Worm (Caenorhabditis elegans) whole organism, L2 larva: ENCODE measurements around the gene cutl-22.

Experiments
- C34F6.9 ChIP-seq: fragments of 150-350 bp; optimal IDR thresholded peaks from 2 replicates; lab custom pipeline; 2014; ENCODE audit warnings: missing biosample characterization, missing genetic modification characterization
- R02D3.7 ChIP-seq: fragments of 150-350 bp; optimal IDR thresholded peaks from 2 replicates; lab custom pipeline; 2014; ENCODE audit warnings: missing biosample characterization, missing genetic modification characterization
- Y55F3AM.14 ChIP-seq: fragments of 200-800 bp; sonication (Bioruptor generic); optimal IDR thresholded peaks from 2 replicates; lab custom pipeline; 2018; ENCODE audit warnings: mild to moderate bottlenecking, missing genetic modification characterization, missing compliant biosample characterization
- ZK546.5 ChIP-seq: sonication (generic microtip); optimal IDR thresholded peaks from 2 replicates; lab custom pipeline; 2017; ENCODE audit warnings: missing biosample characterization, missing genetic modification characterization
- alr-1 ChIP-seq: fragments of 150-350 bp; optimal IDR thresholded peaks from 2 replicates; lab custom pipeline; 2014; ENCODE audit warnings: missing biosample characterization, missing genetic modification characterization
- ama-1 ChIP-seq: fragments of 150-350 bp; optimal IDR thresholded peaks from 2 replicates; lab custom pipeline; 2018; ENCODE audit warnings: inconsistent platforms
- blmp-1 ChIP-seq: sonication (generic microtip); optimal IDR thresholded peaks from 2 replicates; lab custom pipeline; 2017; ENCODE audit warnings: missing genetic modification characterization, mild to moderate bottlenecking, missing compliant biosample characterization, antibody characterized with exemption, moderate library complexity; ENCODE audit not compliant: insufficient read depth
- ceh-82 ChIP-seq: fragments of 150-350 bp; optimal IDR thresholded peaks from 2 replicates; lab custom pipeline; 2014; ENCODE audit warnings: missing biosample characterization, missing genetic modification characterization
- crh-2 ChIP-seq: sonication (generic microtip); optimal IDR thresholded peaks from 2 replicates; lab custom pipeline; 2017; ENCODE audit warnings: missing biosample characterization, missing genetic modification characterization
- egl-27 ChIP-seq: sonication (generic microtip); optimal IDR thresholded peaks from 3 replicates; lab custom pipeline; 2017; ENCODE audit warnings: missing biosample characterization, missing genetic modification reagents, missing genetic modification characterization
- elt-1 ChIP-seq: fragments of 150-350 bp; optimal IDR thresholded peaks from 2 replicates; lab custom pipeline; 2014; ENCODE audit warnings: missing biosample characterization, missing genetic modification characterization
- elt-3 ChIP-seq: sonication (generic microtip); optimal IDR thresholded peaks from 2 replicates; lab custom pipeline; 2017; ENCODE audit warnings: missing biosample characterization, missing genetic modification characterization
- fos-1 ChIP-seq: fragments of 150-350 bp; optimal IDR thresholded peaks from 2 replicates; lab custom pipeline; 2014; ENCODE audit warnings: missing biosample characterization, missing genetic modification characterization
- gmeb-1 ChIP-seq: fragments of 150-350 bp; optimal IDR thresholded peaks from 2 replicates; lab custom pipeline; 2014; ENCODE audit warnings: missing biosample characterization, missing genetic modification characterization
- lin-11 ChIP-seq: fragments of 150-350 bp; sonication (generic microtip); optimal IDR thresholded peaks from 2 replicates; lab custom pipeline; 2014; ENCODE audit warnings: missing biosample characterization, missing genetic modification characterization, inconsistent platforms, mixed read lengths
- lin-39 ChIP-seq: fragments of 150-350 bp; optimal IDR thresholded peaks from 2 replicates; lab custom pipeline; 2014; ENCODE audit warnings: missing biosample characterization, missing genetic modification reagents, missing genetic modification characterization
- mab-5 ChIP-seq: fragments of 150-350 bp; optimal IDR thresholded peaks from 2 replicates; lab custom pipeline; 2014; ENCODE audit warnings: missing biosample characterization, missing genetic modification characterization
- mbf-1 ChIP-seq: sonication (generic microtip); optimal IDR thresholded peaks from 2 replicates; lab custom pipeline; 2017; ENCODE audit warnings: missing biosample characterization, missing genetic modification characterization
- mdl-1 ChIP-seq, 2 experiments: fragments of 150-350 bp in 1 of 2; sonication (generic microtip) in 1 of 2; optimal IDR thresholded peaks; 2 replicates each; lab custom pipeline; 2017; ENCODE audit warnings: missing biosample characterization in 2 of 2, missing genetic modification characterization in 2 of 2
- nhr-10 ChIP-seq: sonication (generic microtip); optimal IDR thresholded peaks from 2 replicates; lab custom pipeline; 2017; ENCODE audit warnings: missing biosample characterization, missing genetic modification characterization
- nhr-11 ChIP-seq: fragments of 150-350 bp; optimal IDR thresholded peaks from 2 replicates; lab custom pipeline; 2014; ENCODE audit warnings: missing biosample characterization, missing genetic modification characterization
- nhr-23 ChIP-seq: fragments of 150-350 bp; optimal IDR thresholded peaks from 2 replicates; lab custom pipeline; 2014; ENCODE audit warnings: missing biosample characterization, missing genetic modification reagents, missing genetic modification characterization
- nhr-25 ChIP-seq: fragments of 150-350 bp; sonication (generic microtip); optimal IDR thresholded peaks from 3 replicates; lab custom pipeline; 2014; ENCODE audit warnings: missing biosample characterization, missing genetic modification characterization
- nhr-77 ChIP-seq: fragments of 150-350 bp; optimal IDR thresholded peaks from 2 replicates; lab custom pipeline; 2014; ENCODE audit warnings: missing biosample characterization, missing genetic modification characterization
- peb-1 ChIP-seq: fragments of 150-350 bp; optimal IDR thresholded peaks from 2 replicates; lab custom pipeline; 2014; ENCODE audit warnings: missing biosample characterization, missing genetic modification characterization
- sma-9 ChIP-seq, 2 experiments: fragments of 150-350 bp in 1 of 2; sonication (generic microtip) in 1 of 2; optimal IDR thresholded peaks; 2 replicates each; lab custom pipeline; 2014 to 2016; ENCODE audit warnings: missing genetic modification characterization in 2 of 2, mild to moderate bottlenecking in 1 of 2, missing biosample characterization in 1 of 2, missing compliant biosample characterization in 1 of 2, missing genetic modification reagents in 1 of 2, moderate library complexity in 1 of 2
- snpc-4 ChIP-seq: fragments of 150-350 bp; optimal IDR thresholded peaks from 2 replicates; lab custom pipeline; 2014; ENCODE audit warnings: missing biosample characterization, missing genetic modification characterization
- unc-39 ChIP-seq: fragments of 150-350 bp; optimal IDR thresholded peaks from 2 replicates; lab custom pipeline; 2014; ENCODE audit warnings: missing biosample characterization, missing genetic modification characterization
- unc-55 ChIP-seq: fragments of 150-350 bp; sonication (generic microtip); optimal IDR thresholded peaks from 3 replicates; lab custom pipeline; 2014; ENCODE audit warnings: missing biosample characterization, missing genetic modification reagents, missing genetic modification characterization
- zag-1 ChIP-seq: fragments of 150-350 bp; optimal IDR thresholded peaks from 2 replicates; lab custom pipeline; 2014; ENCODE audit warnings: missing biosample characterization, missing genetic modification characterization
- ztf-1 ChIP-seq: fragments of 200-800 bp; sonication (Bioruptor generic); conservative IDR thresholded peaks from 2 replicates; pipeline ENCODE4 v1.3.6; 2022; ENCODE audit warnings: missing genetic modification characterization, missing compliant biosample characterization
- ztf-11 ChIP-seq: sonication (generic microtip); optimal IDR thresholded peaks from 2 replicates; lab custom pipeline; 2017; ENCODE audit warnings: missing biosample characterization, missing genetic modification characterization
- ztf-4 ChIP-seq: fragments of 150-350 bp; optimal IDR thresholded peaks from 2 replicates; lab custom pipeline; 2014; ENCODE audit warnings: missing biosample characterization, missing genetic modification characterization

cutl-22 gene

DNA sequence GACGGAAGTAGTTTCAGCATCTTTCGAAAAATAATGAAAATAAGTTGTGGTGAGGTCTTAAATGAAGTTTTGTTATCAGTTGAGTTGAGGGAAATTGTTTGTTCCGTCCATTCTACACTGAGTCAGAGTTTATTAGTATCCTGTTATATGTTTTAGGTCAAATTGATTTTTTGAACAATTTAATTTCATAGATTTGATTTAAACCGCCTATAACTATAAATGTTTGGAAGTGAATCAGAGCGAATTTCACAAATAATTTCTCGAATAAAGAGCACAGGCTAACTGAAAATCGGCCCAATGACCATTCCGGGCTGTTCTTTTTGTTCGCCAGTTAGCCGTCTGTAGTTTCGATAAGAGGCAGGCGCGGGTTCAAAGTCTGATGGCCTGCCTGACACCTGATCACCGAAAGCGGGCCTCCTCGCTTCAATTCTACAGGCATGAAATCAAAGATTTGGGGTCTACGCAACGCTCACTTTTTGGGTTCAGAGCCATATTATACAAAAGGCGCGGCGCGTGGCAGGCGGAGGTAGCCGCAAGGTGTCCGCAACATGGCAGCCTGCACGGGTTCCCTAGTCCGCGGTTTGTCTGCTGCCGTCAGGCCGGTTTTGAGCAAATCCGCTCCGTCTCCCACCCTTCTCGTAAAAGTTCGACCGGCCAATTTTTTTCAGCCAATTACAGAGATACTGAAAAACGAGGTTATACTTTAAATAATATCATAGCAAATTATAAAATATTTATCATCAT, 9.5 kb upstream of the cutl-22 start, which contains the start of gene W07B8.4:
TSS of gene W07B8.4 (minus strand) at position 51 of the 744 bp plus-strand sequence.
- TF ChIP-seq nhr-23 (no peak), nhr-77 (tag; lab: Kevin White, UChicago) (no peak), blmp-1 (tag; lab: Kevin White, UChicago) (no peak), ceh-82 (tag; lab: Kevin White, UChicago) (no peak), zag-1 (tag; lab: Kevin White, UChicago) (no peak), ztf-1 (GFP tag; lab: Robert Waterston, UW) (no peak), snpc-4 (tag; lab: Kevin White, UChicago) (no peak)

DNA sequence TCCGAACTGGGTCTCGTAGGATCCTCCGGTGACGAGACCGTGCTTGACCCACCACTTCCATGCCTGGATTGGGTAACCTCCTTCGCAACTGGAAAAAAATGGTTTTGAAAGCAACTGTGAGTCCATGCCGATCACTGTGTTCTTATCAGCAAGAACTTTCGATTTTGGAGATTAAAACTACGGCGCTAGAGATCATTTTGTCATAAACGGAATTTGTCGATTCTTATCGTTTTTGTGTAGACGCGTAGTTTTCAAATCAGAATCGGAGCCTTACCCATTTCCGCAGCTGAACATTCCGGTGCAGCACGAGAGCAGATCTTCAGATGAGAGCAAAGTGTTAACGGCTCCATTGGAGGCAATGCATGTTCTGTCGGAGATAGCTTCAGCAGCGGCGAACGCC, 8.3 kb upstream of the cutl-22 start:
- no peak for TF ChIP-seq unc-55 (GFP tag; lab: Kevin White, UChicago)
- TF ChIP-seq gmeb-1 (tag; lab: Kevin White, UChicago): no peak
- TF ChIP-seq nhr-11 (tag; lab: Kevin White, UChicago): no peak
- no peak for TF ChIP-seq nhr-10 (tag; lab: Kevin White, UChicago)
- no peak for TF ChIP-seq R02D3.7 (tag; lab: Kevin White, UChicago)
- no peak for TF ChIP-seq alr-1 (tag; lab: Kevin White, UChicago)
- no peak for TF ChIP-seq lin-11
- TF ChIP-seq ztf-1 (GFP tag; lab: Robert Waterston, UW): no peak
- no peak for TF ChIP-seq ztf-4 (tag; lab: Kevin White, UChicago)
- TF ChIP-seq C34F6.9 (tag; lab: Kevin White, UChicago): no peak
- no peak for TF ChIP-seq unc-39 (tag; lab: Kevin White, UChicago)
- TF ChIP-seq nhr-77 (tag; lab: Kevin White, UChicago): no peak
- no peak for TF ChIP-seq mdl-1 (tag; optimal IDR thresholded peaks at IDR 0.05; lab: Kevin White, UChicago)
- TF ChIP-seq mbf-1: no peak

ce11 chrV:1133840-1134239, 7.7 kb upstream of the cutl-22 start, which contains the start of gene cpr-5:
cpr-5 (minus strand) TSS chrV:1134036.
- TF ChIP-seq nhr-23 (no peak), blmp-1 (tag; lab: Kevin White, UChicago) (peak; percentile 25)

- no peak for TF ChIP-seq nhr-25 (tag; lab: Kevin White, UChicago)
- no peak for TF ChIP-seq sma-9 (GFP tag; optimal IDR thresholded peaks at IDR 0.05; lab: Kevin White, UChicago)
- no peak for TF ChIP-seq sma-9 (tag; optimal IDR thresholded peaks at IDR 0.05; lab: Kevin White, UChicago)
- TF ChIP-seq peb-1: no peak
- no peak for TF ChIP-seq unc-39 (tag; lab: Kevin White, UChicago)
- no peak for TF ChIP-seq crh-2 (tag; lab: Kevin White, UChicago)
- TF ChIP-seq fos-1 (tag; lab: Kevin White, UChicago): no peak
- TF ChIP-seq elt-3: no peak
- no peak for TF ChIP-seq ama-1
- no peak for TF ChIP-seq lin-11
- no peak for TF ChIP-seq nhr-77 (tag; lab: Kevin White, UChicago)
- TF ChIP-seq lin-39 (tag; lab: Kevin White, UChicago): no peak
- no peak for TF ChIP-seq ztf-4 (tag; lab: Kevin White, UChicago)
These were observed 7.2 kb upstream of the cutl-22 start, which contains the start of gene cpr-8 for ce11 chrV:1134302-1134701. cpr-8 (plus strand) TSS chrV:1134602.

ce11 chrV:1140806-1141205, 727 bp upstream of the cutl-22 start:
- TF ChIP-seq C34F6.9 (tag; lab: Kevin White, UChicago) (no peak), ztf-11 (tag; lab: Kevin White, UChicago) (no peak), egl-27 (tag; lab: Kevin White, UChicago) (no peak), sma-9 (GFP tag; optimal IDR thresholded peaks at IDR 0.05; lab: Kevin White, UChicago) (no peak), sma-9 (tag; optimal IDR thresholded peaks at IDR 0.05; lab: Kevin White, UChicago) (no peak), Y55F3AM.14 (no peak), elt-1 (tag; lab: Kevin White, UChicago) (no peak), ceh-82 (tag; lab: Kevin White, UChicago) (no peak), ZK546.5 (tag; lab: Kevin White, UChicago) (no peak), mab-5 (tag; lab: Kevin White, UChicago) (no peak), nhr-11 (tag; lab: Kevin White, UChicago) (no peak), peb-1 (no peak)
- TF ChIP-seq, all 48 proteins: peak for 0
